Worm (Caenorhabditis elegans) whole organism, L4/young adult: Measurements from ENCODE around the gene C15H11.11.

ENCODE experiments used
- W03F9.2 ChIP-seq: fragments of 150-350 bp; optimal IDR thresholded peaks from 2 replicates; lab custom pipeline; 2014; ENCODE audit warnings: missing biosample characterization, missing genetic modification characterization
- dao-5 ChIP-seq: sonication (generic microtip); optimal IDR thresholded peaks from 2 replicates; lab custom pipeline; 2016; ENCODE audit warnings: missing genotype, missing genetic modification characterization, moderate library complexity, missing compliant biosample characterization
- him-1 ChIP-seq: sonication (generic microtip); optimal IDR thresholded peaks from 2 replicates; lab custom pipeline; 2016; ENCODE audit warnings: missing genotype, missing genetic modification reagents, missing genetic modification characterization, missing compliant biosample characterization

The C15H11.11 gene

DNA sequence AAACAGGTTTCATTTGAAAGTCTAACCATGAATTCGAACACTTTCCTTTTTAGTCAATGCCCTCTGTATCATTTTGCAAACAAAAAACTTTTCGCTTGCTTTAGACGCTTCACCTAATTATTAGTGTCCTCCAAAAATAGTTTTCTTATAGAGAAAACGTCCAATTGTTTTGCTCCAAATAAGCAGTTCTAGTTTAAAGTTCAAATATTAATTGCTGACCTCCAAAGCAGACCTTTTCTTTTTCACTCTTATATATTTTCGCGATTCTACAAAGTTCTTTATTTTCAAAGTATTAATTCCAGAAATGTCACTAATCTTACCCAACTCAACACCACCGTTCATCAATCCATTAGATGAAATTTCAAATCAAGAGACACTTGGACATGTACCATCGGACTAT is 6.5 kb upstream of the C15H11.11 start, which contains the start of gene gnrr-2:
TSS of gene gnrr-2 (plus strand) at position 301 of the 400 bp plus-strand sequence.
- no peak for TF ChIP-seq dao-5 (tag; lab: Kevin White, UChicago)
- TF ChIP-seq him-1 (tag; lab: Kevin White, UChicago), result no peak
- no peak for TF ChIP-seq W03F9.2 (tag; lab: Kevin White, UChicago)

DNA sequence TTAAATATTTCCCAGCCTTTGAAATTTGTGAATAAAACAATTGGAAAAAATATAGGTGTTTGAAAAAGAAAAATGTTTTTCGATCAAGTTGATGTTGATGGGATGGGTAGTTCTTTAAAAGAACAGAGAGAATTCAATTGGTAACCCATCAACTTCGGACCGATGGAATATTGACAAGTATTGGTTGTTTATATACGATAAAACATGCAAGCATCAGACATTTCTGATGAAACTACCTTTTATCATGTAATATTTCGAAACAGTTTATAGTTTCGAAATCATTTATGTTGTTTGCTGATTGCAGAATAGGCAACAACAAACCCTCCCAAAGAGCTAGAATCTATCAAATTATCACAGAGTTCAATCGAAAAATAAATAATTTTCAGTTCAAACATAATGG is 5.4 kb upstream of the C15H11.11 start:
- TF ChIP-seq W03F9.2 (tag; lab: Kevin White, UChicago) (no peak), him-1 (tag; lab: Kevin White, UChicago) (no peak), dao-5 (tag; lab: Kevin White, UChicago) (no peak)

DNA sequence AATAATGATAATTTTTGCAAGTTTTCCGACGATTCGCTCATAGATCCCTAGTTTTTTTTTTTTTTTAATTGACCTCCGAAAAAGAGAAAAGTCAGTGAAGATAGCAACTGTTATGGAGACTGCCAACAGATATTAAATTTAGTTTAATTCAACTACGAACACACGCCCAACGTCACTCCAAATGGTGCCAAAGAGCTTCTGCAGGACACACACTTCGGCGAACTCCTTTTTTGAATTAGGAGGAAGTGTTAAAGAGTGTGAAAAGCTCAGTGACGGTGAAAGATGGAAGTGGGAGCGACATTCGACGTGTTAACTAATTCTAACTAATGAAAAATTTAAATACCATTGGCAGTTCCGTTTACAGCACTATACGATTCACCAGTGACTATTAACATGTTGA is 3.3 kb upstream of the C15H11.11 start:
- TF ChIP-seq dao-5 (tag; lab: Kevin White, UChicago) (no peak), him-1 (tag; lab: Kevin White, UChicago) (no peak), W03F9.2 (tag; lab: Kevin White, UChicago) (no peak)

DNA sequence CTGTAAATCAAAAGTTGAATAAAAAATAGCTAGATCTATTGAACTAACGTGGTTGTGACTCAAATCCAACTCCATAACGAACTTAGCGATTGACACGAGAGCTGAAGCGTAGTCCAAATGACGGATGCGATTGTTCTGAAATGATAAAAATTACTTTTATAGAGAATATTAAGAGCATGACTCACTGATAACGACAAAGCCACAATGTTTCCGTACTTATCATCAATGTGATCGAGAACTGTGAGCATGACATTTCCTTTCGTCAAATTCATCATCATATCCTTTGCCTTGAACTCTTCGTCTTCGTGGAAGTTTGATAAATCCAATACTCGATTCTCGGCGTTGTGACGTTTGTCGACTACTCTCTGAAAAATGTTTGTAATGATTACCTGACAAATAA is 1.3 kb upstream of the C15H11.11 start:
- TF ChIP-seq him-1 (tag; lab: Kevin White, UChicago) (no peak), dao-5 (tag; lab: Kevin White, UChicago) (no peak), W03F9.2 (tag; lab: Kevin White, UChicago) (no peak)

DNA sequence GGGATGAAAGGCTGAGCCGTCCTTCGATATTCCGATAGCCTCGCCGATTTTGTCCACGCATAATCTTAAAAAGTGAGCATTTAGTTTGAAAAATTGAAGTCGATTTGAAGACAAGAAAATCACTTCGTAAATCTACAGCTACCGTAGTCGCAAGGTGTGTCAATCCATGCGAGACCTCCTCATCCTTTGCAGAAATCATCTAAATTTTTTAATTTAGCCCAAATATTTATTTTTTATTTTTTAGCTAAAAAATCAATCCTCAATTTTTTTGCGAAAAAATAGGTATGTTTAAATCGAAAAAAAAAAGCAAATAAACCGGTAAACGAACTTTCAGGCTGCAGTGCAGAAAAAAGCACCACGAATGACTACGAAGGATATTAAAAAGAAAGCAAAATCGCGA is 2.4 kb downstream of the C15H11.11 start, which contains the start of the genes nxf-2 and set-31:
TSS of gene nxf-2 (minus strand) at position 101 of the 400 bp plus-strand sequence.
TSS of gene set-31 (plus strand) at position 169 of the 400 bp plus-strand sequence.
- TF ChIP-seq dao-5 (tag; lab: Kevin White, UChicago) (no peak), him-1 (tag; lab: Kevin White, UChicago) (no peak), W03F9.2 (tag; lab: Kevin White, UChicago) (no peak)

DNA sequence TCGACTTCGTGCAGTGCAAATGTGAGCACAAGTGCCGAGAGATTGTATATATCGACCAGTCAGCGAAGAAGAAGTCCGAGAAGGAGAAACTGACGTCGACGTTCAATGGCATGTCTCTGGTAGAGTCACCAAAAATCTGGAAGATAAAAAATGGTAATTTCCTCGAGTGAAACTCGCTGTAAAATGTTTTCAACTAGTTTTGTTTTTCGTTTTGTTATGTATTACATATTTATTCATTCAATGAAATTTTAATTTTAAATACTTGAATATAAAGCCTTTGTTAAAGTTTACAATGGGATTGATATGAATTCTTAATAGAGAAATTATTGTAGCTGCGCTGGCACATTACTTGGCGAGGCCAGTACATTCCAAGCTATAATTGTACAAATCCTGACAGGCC is 4.6 kb downstream of the C15H11.11 start:
- TF ChIP-seq dao-5 (tag; lab: Kevin White, UChicago) (no peak), him-1 (tag; lab: Kevin White, UChicago) (no peak), W03F9.2 (tag; lab: Kevin White, UChicago) (no peak)

DNA sequence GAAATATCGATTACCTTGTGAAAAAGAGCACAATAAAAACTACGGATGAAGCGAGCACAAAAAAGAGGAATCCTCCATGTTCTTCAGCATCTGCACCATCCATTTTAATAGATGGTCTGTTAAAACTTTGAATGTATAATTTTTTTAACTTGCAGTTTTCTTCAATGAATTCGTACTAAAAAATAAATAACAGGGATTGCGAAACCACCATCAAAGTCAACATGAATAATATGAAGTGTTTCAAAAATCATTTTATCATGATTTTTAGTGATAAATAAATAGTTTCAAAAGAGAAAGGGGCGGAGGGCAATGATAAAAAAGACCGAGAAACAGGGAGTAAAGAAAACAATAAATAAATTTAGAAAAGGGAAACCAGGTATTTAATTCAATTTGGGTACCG is 6.0 kb downstream of the C15H11.11 start, which contains the start of gene dhs-22:
TSS of gene dhs-22 (minus strand) at position 116 of the 400 bp plus-strand sequence.
- TF ChIP-seq dao-5 (tag; lab: Kevin White, UChicago), result no peak
- no peak for TF ChIP-seq him-1 (tag; lab: Kevin White, UChicago)
- TF ChIP-seq W03F9.2 (tag; lab: Kevin White, UChicago), result no peak

DNA sequence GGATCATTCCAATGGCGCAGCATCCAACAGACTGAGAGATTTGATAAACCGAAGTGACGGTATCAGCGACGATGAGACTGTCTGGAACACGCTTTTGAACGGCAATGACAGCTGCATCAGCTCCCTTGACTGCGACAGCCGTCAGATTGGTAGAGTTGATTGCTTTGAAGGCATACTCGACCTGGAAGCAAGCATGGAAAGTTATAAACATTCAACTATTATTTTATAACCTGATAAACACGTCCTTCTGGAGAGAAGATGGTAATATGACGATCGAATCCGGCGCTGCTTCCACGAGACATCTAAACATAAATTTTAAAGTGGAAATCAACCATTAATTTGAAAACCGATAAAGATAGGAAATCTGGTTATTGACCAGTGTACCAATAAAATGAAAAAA is 7.0 kb downstream of the C15H11.11 start, which contains the start of gene pas-1:
TSS of gene pas-1 (minus strand) at position 302 of the 400 bp plus-strand sequence.
- TF ChIP-seq him-1 (tag; lab: Kevin White, UChicago) (no peak), dao-5 (tag; lab: Kevin White, UChicago) (no peak), W03F9.2 (tag; lab: Kevin White, UChicago) (no peak)

DNA sequence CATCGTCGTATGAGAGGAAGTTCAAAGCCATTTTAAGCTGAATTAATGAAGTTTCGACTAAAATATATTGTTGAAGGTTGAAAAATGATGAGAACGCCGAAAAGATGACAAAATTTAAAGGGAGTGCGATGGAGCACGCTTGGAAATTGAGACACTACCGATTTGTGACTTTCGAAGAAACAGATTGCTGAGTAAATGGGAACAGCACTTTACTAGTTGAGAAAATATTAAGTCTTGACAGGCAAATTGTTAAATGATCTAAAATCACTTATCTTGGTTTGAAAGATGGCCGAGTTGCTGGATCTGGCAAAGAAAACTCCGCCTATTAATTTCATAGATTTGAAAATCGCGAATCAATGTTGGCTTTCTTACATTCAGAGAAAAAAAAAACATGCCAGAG is 8.0 kb downstream of the C15H11.11 start, which contains the start of gene rpoa-12:
TSS of gene rpoa-12 (minus strand) at position 37 of the 400 bp plus-strand sequence.
- no peak for TF ChIP-seq him-1 (tag; lab: Kevin White, UChicago)
- no peak for TF ChIP-seq W03F9.2 (tag; lab: Kevin White, UChicago)
- TF ChIP-seq dao-5 (tag; lab: Kevin White, UChicago), result no peak

DNA sequence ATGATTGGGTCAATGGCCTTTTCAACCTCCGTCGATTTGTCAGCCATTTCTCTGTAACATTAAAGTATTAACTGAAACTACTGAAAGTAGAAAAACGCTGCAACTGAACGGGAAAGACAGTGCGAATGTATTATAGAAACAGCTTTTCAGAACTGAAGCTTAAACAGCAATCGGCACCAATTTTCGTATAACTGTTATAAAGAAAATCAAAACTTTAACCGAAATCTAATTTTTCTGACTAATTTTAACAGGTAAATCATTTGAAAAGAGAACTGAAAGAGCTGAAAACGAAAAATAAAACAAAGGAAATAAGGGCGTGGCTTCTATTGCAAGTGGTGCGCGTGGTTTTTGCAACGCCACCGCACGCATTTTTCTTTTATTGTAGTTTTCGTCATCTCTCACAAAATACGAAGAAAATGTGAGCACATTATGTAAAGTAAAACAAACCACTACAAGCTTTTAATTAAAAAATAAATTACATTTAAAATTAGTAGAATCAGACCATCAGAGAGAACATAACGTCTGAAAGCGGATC is 9.7 kb downstream of the C15H11.11 start, which contains the start of gene rrsr-1:
TSS of gene rrsr-1 (minus strand) at position 51 of the 535 bp plus-strand sequence.
- TF ChIP-seq him-1 (tag; lab: Kevin White, UChicago), result no peak
- no peak for TF ChIP-seq dao-5 (tag; lab: Kevin White, UChicago)
- TF ChIP-seq W03F9.2 (tag; lab: Kevin White, UChicago), result no peak

DNA sequence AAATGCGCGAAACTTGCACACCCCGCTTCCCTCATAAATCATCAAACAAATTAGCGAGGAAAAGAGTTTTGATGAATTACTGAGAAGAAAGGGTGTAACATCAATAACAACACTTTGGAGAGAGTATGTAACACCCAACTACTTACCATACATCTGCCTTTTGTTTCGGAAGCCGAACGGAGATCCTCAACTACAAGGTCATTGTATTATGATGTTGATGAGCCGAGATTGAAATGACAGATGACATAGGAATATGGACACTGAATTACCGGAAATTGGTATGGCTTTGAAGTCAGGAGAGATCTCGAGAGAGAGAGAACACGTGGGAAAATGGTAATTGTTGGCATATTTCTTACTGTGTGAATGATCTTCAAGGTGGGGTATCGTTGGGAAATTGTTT is 10.7 kb downstream of the C15H11.11 start:
- TF ChIP-seq W03F9.2 (tag; lab: Kevin White, UChicago) (no peak), him-1 (tag; lab: Kevin White, UChicago) (no peak), dao-5 (tag; lab: Kevin White, UChicago) (no peak)

DNA sequence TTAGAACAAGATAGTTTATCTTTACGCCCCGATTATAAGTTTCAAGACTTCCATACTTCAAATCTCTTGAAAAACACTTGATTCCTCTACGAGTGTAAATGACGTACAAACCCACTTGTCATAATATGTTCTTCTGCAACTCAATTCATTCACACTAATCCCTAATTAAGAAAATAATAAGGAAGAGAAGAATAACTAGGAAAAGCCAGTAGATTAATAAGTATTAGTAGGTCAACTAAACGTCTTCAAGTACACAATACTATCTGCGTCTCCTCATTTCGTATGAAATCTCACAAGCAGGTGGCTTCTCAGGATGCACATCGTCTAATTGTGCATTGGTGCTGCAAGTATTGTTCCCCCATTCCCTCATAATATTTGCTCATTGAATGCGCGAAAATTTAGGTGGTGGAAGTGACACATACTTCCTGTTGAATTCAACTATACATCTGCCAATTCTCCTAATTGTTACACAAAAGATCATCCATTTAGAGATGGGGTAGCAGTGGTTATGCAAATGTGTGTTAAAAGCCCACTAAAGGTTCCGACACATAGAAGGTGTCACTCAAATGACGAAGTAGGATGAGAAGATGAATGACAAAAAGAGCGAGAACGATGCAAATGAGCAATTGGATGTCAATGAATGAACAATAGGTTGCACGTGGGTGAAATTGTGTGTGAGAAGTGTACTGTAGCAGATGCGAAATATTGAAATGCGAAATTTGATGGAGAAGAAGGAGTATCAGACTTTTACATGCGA is 11.9 kb downstream of the C15H11.11 start:
- no peak for TF ChIP-seq W03F9.2 (tag; lab: Kevin White, UChicago)
- no peak for TF ChIP-seq dao-5 (tag; lab: Kevin White, UChicago)
- TF ChIP-seq him-1 (tag; lab: Kevin White, UChicago), result no peak

DNA sequence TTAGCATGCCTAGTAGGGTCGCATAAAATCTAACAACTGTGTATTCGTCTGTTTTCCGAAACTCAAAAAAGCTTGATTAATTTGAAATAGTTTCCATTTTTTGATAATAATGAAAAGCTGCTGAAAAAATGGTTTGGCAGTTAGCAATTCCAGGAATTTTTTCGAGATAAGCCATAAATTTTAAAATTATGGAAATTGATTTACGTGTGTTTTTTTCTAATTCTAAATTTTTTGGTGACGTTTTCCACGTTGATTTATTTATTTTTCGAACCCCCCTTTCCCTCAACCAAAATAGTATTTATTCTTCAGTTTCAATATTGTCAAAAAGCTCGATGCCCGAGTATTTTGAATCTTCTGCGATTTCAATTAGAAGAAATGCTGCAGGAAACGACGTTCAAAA is 13.6 kb downstream of the C15H11.11 start, which contains the start of gene F23B12.1:
TSS of gene F23B12.1 (plus strand) at position 301 of the 400 bp plus-strand sequence.
- no peak for TF ChIP-seq W03F9.2 (tag; lab: Kevin White, UChicago)
